Worm (Caenorhabditis elegans) whole organism, midembryonic: ENCODE measurements around the gene F21C10.4.

Experiments
- T22C8.4 ChIP-seq: fragments of 200-800 bp; sonication (Bioruptor generic); IDR thresholded peaks from 2 replicates; pipeline ENCODE4 v1.3.6; 2022; ENCODE audit warnings: missing genetic modification characterization, missing compliant biosample characterization
- med-1 ChIP-seq: sonication (generic microtip); optimal IDR thresholded peaks from 2 replicates; lab custom pipeline; 2017; ENCODE audit warnings: missing genetic modification characterization, mild to moderate bottlenecking, missing compliant biosample characterization, antibody characterized with exemption, missing genetic modification reagents; ENCODE audit not compliant: insufficient read depth
- ref-1 ChIP-seq: fragments of 200-800 bp; sonication (Bioruptor generic); conservative IDR thresholded peaks from 2 replicates; pipeline ENCODE4 v1.3.6; 2022; ENCODE audit warnings: missing genetic modification reagents, missing genetic modification characterization, missing compliant biosample characterization
- tab-1 ChIP-seq: fragments of 200-800 bp; sonication (Bioruptor generic); IDR thresholded peaks from 2 replicates; pipeline ENCODE4 v1.3.6; 2022; ENCODE audit warnings: missing genetic modification characterization, missing compliant biosample characterization
- ztf-23 ChIP-seq: fragments of 200-800 bp; sonication (Bioruptor generic); IDR thresholded peaks from 2 replicates; pipeline ENCODE4 v1.3.6; 2022; ENCODE audit warnings: missing genetic modification reagents, missing genetic modification characterization, missing compliant biosample characterization

- TF ChIP-seq tab-1 (GFP tag; lab: Robert Waterston, UW) (no peak), ref-1 (GFP tag; lab: Robert Waterston, UW) (no peak), med-1 (GFP tag; lab: Kevin White, UChicago) (no peak), ztf-23 (no peak), T22C8.4 (GFP tag; lab: Robert Waterston, UW) (no peak)
Measured at ce11 chrV:9132043-9132442, 5.6 kb downstream of the F21C10.4 start, which contains the start of gene F21C10.1.
